Worm (Caenorhabditis elegans): ENCODE data around the gene ZC239.21.
A peak's percentile ranks its signal among the peaks of the same experiment; 100 is the strongest.
"Not testable (repeated sequence)": the region's sequence is repeated elsewhere in the genome, so short reads cannot be mapped to it uniquely, and the experiment has no call there.

The ZC239.21 gene

ce11 chrII:3209251-3209650, 2.5 kb downstream of the ZC239.21 start, which contains the start of gene ZC239.6:
ZC239.6 (plus strand) TSS chrII:3209631.
- TF ChIP-seq ama-1 (optimal IDR thresholded peaks at IDR 0.05) (peak; percentile 15), lin-39 (tag; optimal IDR thresholded peaks at IDR 0.05) (no peak), Y55F3AM.14 (GFP tag; optimal IDR thresholded peaks at IDR 0.05) (no peak), ztf-11 (tag; optimal IDR thresholded peaks at IDR 0.05) (no peak), fos-1 (tag; optimal IDR thresholded peaks at IDR 0.05) (peak; percentile 10), unc-55 (GFP tag; optimal IDR thresholded peaks at IDR 0.05) (peak; percentile 43), ceh-16 (tag; optimal IDR thresholded peaks at IDR 0.05) (no peak), ceh-82 (tag; optimal IDR thresholded peaks at IDR 0.05) (no peak), C34F6.9 (tag; optimal IDR thresholded peaks at IDR 0.05) (peak; percentile 80), lsy-2 (tag; optimal IDR thresholded peaks at IDR 0.05) (peak in 1 of 2 experiments; percentile 61), nhr-11 (tag; optimal IDR thresholded peaks at IDR 0.05) (no peak)

DNA sequence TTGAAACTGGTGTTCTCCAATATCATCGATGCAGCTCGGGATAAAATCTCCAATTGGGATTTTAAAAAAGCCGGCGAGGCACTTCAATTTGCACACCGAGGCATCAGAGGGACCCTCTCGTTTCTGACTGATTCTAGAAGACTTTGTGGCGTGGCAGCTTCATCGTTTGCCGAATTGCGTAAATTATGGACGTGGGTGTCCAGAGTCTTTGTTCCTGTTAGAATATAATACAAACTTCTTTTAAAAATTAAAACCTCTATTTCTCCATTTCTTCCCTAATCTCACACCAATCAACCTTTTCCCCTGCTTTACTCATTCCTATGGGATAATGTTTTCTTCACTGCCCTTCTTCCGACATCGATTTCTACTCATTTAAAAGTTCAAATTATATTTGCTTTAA, 3.6 kb downstream of the ZC239.21 start, which contains the start of gene ZC239.5:
ZC239.5 (plus strand) TSS at position 301 of the 400 bp plus-strand sequence.
- TF ChIP-seq dmd-4 (tag; optimal IDR thresholded peaks at IDR 0.05): no peak
- TF ChIP-seq unc-39 (tag; optimal IDR thresholded peaks at IDR 0.05): no peak
- TF ChIP-seq ztf-4 (tag; optimal IDR thresholded peaks at IDR 0.05): no peak
- no peak for TF ChIP-seq nhr-237 (tag; optimal IDR thresholded peaks at IDR 0.05)
- TF ChIP-seq nhr-11 (tag; optimal IDR thresholded peaks at IDR 0.05): no peak
- TF ChIP-seq crh-2 (tag; optimal IDR thresholded peaks at IDR 0.05): no peak
- no peak for TF ChIP-seq sma-9 (GFP tag; optimal IDR thresholded peaks at IDR 0.05)
- no peak for TF ChIP-seq sma-9 (tag; optimal IDR thresholded peaks at IDR 0.05)
- no peak for TF ChIP-seq blmp-1 (tag; optimal IDR thresholded peaks at IDR 0.05; ENCODE audit: insufficient read depth)
- no peak for TF ChIP-seq peb-1 (tag; optimal IDR thresholded peaks at IDR 0.05)
- TF ChIP-seq sma-3 (GFP tag; optimal IDR thresholded peaks at IDR 0.05): no peak
- no peak for TF ChIP-seq ZK546.5 (tag; optimal IDR thresholded peaks at IDR 0.05)
- no peak for TF ChIP-seq ceh-16 (tag; optimal IDR thresholded peaks at IDR 0.05)
- TF ChIP-seq mdl-1 (tag; optimal IDR thresholded peaks at IDR 0.05): no peak
- no peak for TF ChIP-seq elt-1 (tag; optimal IDR thresholded peaks at IDR 0.05)
- no peak for TF ChIP-seq ztf-11 (tag; optimal IDR thresholded peaks at IDR 0.05)

ce11 chrII:3213898-3214297, 7.2 kb downstream of the ZC239.21 start, which contains the start of gene ZC239.4:
ZC239.4 (plus strand) TSS chrII:3214198.
- TF ChIP-seq egl-27 (tag; optimal IDR thresholded peaks at IDR 0.05) (no peak), dmd-4 (tag; optimal IDR thresholded peaks at IDR 0.05) (no peak), nhr-6 (tag; optimal IDR thresholded peaks at IDR 0.05) (no peak), ztf-1 (GFP tag; conservative IDR thresholded peaks at IDR 0.05) (no peak), nhr-21 (tag; optimal IDR thresholded peaks at IDR 0.05) (no peak), mbf-1 (tag; optimal IDR thresholded peaks at IDR 0.05) (no peak), nhr-77 (tag; optimal IDR thresholded peaks at IDR 0.05) (no peak), nhr-129 (tag; optimal IDR thresholded peaks at IDR 0.05) (no peak), skn-1 (tag; optimal IDR thresholded peaks at IDR 0.05) (no peak)

ce11 chrII:3215762-3216161, 9.0 kb downstream of the ZC239.21 start, which contains the start of gene ZC239.3:
ZC239.3 (plus strand) TSS chrII:3216062.
- not testable (repeated sequence) for TF ChIP-seq elt-3, ceh-16, mbf-1 (tag; optimal IDR thresholded peaks at IDR 0.05)

ce11 chrII:3220723-3221122, 14.0 kb downstream of the ZC239.21 start, which contains the start of gene ZC239.22:
ZC239.22 (minus strand) TSS chrII:3220823.
- TF ChIP-seq snpc-4 (tag; optimal IDR thresholded peaks at IDR 0.05) (no peak), ztf-11 (tag; optimal IDR thresholded peaks at IDR 0.05) (no peak), ztf-1 (GFP tag; conservative IDR thresholded peaks at IDR 0.05) (no peak), gmeb-1 (tag; optimal IDR thresholded peaks at IDR 0.05) (no peak), nhr-6 (tag; optimal IDR thresholded peaks at IDR 0.05) (no peak), aly-2 (tag; optimal IDR thresholded peaks at IDR 0.05) (no peak), alr-1 (tag; optimal IDR thresholded peaks at IDR 0.05) (no peak), unc-55 (GFP tag; optimal IDR thresholded peaks at IDR 0.05) (no peak), lsy-2 (tag; optimal IDR thresholded peaks at IDR 0.05) (no peak), fos-1 (tag; optimal IDR thresholded peaks at IDR 0.05) (no peak), elt-1 (tag; optimal IDR thresholded peaks at IDR 0.05) (no peak), F13H6.1 (tag; optimal IDR thresholded peaks at IDR 0.05) (no peak), lin-11 (tag; optimal IDR thresholded peaks at IDR 0.05) (no peak), sem-4 (tag; optimal IDR thresholded peaks at IDR 0.05) (no peak), zag-1 (tag; optimal IDR thresholded peaks at IDR 0.05) (no peak), elt-3 (tag; optimal IDR thresholded peaks at IDR 0.05) (no peak), nhr-237 (tag; optimal IDR thresholded peaks at IDR 0.05) (no peak), lin-39 (tag; optimal IDR thresholded peaks at IDR 0.05) (no peak), ama-1 (optimal IDR thresholded peaks at IDR 0.05) (no peak)
